Fruit fly (Drosophila melanogaster) whole organism, wandering third instar larva: ENCODE results near the gene CG13403.

Experiments
- Hr78 ChIP-seq: fragments of >200 bp; optimal IDR thresholded peaks from 2 replicates; lab custom pipeline; 2017; ENCODE audit warnings: missing biosample characterization, missing genetic modification characterization
- Hr83 ChIP-seq: fragments of 200-300 bp; sonication (Bioruptor generic); optimal IDR thresholded peaks from 2 replicates; lab custom pipeline; 2016; ENCODE audit warnings: missing biosample characterization, mild to moderate bottlenecking, missing genetic modification characterization, moderate library complexity; ENCODE audit not compliant: poor library complexity, severe bottlenecking
- Myc ChIP-seq: fragments of >200 bp; optimal IDR thresholded peaks from 2 replicates; lab custom pipeline; 2017
- Sp1 ChIP-seq: fragments of 200-800 bp; sonication (Bioruptor generic); optimal IDR thresholded peaks from 3 replicates; lab custom pipeline; 2019; ENCODE audit warnings: missing biosample characterization, mild to moderate bottlenecking, missing genetic modification characterization, moderate library complexity
- Vsx2 ChIP-seq: fragments of 200-300, 225-300 bp; sonication (Bioruptor generic); optimal IDR thresholded peaks from 2 replicates; lab custom pipeline; 2018; ENCODE audit warnings: missing biosample characterization, missing genetic modification characterization; ENCODE audit not compliant: partially characterized antibody
- foxo ChIP-seq, 2 experiments: fragments of 200-800 bp; sonication (Bioruptor generic); optimal IDR thresholded peaks; 2 replicates in 1 of 2; 3 replicates in 1 of 2; lab custom pipeline; 2016 to 2017; ENCODE audit warnings: missing biosample characterization in 2 of 2, missing genetic modification characterization in 2 of 2
- fru ChIP-seq: fragments of 200-800 bp; sonication (Bioruptor generic); optimal IDR thresholded peaks from 3 replicates; lab custom pipeline; 2016; ENCODE audit warnings: missing biosample characterization, mild to moderate bottlenecking, missing genetic modification characterization
- lola ChIP-seq: fragments of >200 bp; optimal IDR thresholded peaks from 2 replicates; lab custom pipeline; 2017; ENCODE audit warnings: missing biosample characterization, missing genetic modification characterization
- pan ChIP-seq: fragments of >200 bp; optimal IDR thresholded peaks from 2 replicates; lab custom pipeline; 2017
- sv ChIP-seq: fragments of 200-800 bp; sonication (Bioruptor generic); optimal IDR thresholded peaks from 3 replicates; lab custom pipeline; 2016; ENCODE audit warnings: missing biosample characterization, missing genetic modification characterization
- woc ChIP-seq: sonication (Bioruptor generic); optimal IDR thresholded peaks from 2 replicates; lab custom pipeline; 2016; ENCODE audit warnings: missing biosample characterization, mild to moderate bottlenecking, missing genetic modification characterization

dm6 chrX:14174456-14174855 lies 17.4 kb downstream of the CG13403 start, which contains the start of gene CG1368:
- TF ChIP-seq lola (no peak), Myc (no peak), pan (lab: Kevin White, UChicago) (no peak), fru (GFP tag; lab: Kevin White, UChicago) (no peak), foxo (GFP tag; optimal IDR thresholded peaks at IDR 0.05; lab: Kevin White, UChicago) (no peak), Hr83 (GFP tag; lab: Kevin White, UChicago) (no peak), Vsx2 (GFP tag; lab: Kevin White, UChicago) (no peak), woc (GFP tag; lab: Kevin White, UChicago) (no peak), Sp1 (GFP tag; lab: Kevin White, UChicago) (no peak), Hr78 (GFP tag; lab: Kevin White, UChicago) (no peak), sv (GFP tag; lab: Kevin White, UChicago) (no peak)
